Fruit fly (Drosophila melanogaster): ENCODE results near the gene Nf1.

DNA sequence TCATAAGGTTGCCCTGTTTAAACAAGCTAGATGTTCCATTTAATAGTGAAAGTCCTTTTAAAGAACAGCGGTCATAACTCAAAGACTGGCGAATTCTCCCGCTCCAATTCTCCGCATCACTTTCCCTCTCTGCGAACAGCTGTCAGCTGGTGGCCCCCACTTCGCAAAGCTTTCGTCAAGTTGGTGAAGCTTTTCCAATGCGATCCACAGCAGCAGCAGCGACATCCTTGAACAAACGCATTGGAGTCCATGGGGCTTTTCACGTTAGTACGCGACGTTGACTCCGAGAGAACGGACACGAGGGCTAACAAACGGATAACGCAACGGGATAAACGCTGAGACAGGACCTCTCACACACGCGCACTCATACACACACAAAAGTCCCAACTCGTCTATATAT, 13.0 kb upstream of the Nf1 start, which contains the start of gene fid:
- no peak for TF ChIP-seq Ets96B (tag; optimal IDR thresholded peaks at IDR 0.05)
- TF ChIP-seq Lpt (GFP tag; optimal IDR thresholded peaks at IDR 0.05), result no peak
- no peak for TF ChIP-seq Sox15 (GFP tag; optimal IDR thresholded peaks at IDR 0.05)
- no peak for TF ChIP-seq pdm3 (GFP tag; optimal IDR thresholded peaks at IDR 0.05)
- TF ChIP-seq topi (GFP tag; optimal IDR thresholded peaks at IDR 0.05), result no peak
- TF ChIP-seq cyc (GFP tag; optimal IDR thresholded peaks at IDR 0.05), result no peak
- TF ChIP-seq CG6854 (GFP tag; optimal IDR thresholded peaks at IDR 0.05), result no peak
- TF ChIP-seq Eip78C (GFP tag), result no peak
- TF ChIP-seq CG32006 (GFP tag; optimal IDR thresholded peaks at IDR 0.05), result no peak
- no peak for TF ChIP-seq eg (GFP tag; IDR thresholded peaks at IDR 0.05)
- TF ChIP-seq CG8119 (GFP tag; IDR thresholded peaks at IDR 0.05), result no peak
- TF ChIP-seq Blimp-1 (GFP tag; optimal IDR thresholded peaks at IDR 0.05), result no peak
- TF ChIP-seq Hr39 (GFP tag; optimal IDR thresholded peaks at IDR 0.05), result no peak
- TF ChIP-seq fd85E (GFP tag; optimal IDR thresholded peaks at IDR 0.05), result no peak
